Fruit fly (Drosophila melanogaster) whole organism, embryonic: Measurements from ENCODE around the gene eIF2Bepsilon.

Source experiments
- Ada2b ChIP-seq: fragments of 200-800 bp; sonication (Bioruptor generic); IDR thresholded peaks from 2 replicates; pipeline ENCODE4 v1.3.6; 2022; ENCODE audit warnings: missing biosample characterization, missing genetic modification characterization
- CG10543 ChIP-seq: fragments of 200-800 bp; sonication (Bioruptor generic); optimal IDR thresholded peaks from 3 replicates; lab custom pipeline; 2017; ENCODE audit warnings: missing biosample characterization, mild to moderate bottlenecking, missing genetic modification characterization, moderate library complexity
- CG10959 ChIP-seq: fragments of 200-800 bp; sonication (Bioruptor generic); IDR thresholded peaks from 2 replicates; pipeline ENCODE4 v1.3.6; 2022; ENCODE audit warnings: missing biosample characterization, missing genetic modification characterization
- CG12659 ChIP-seq: fragments of 200-800 bp; sonication (Bioruptor generic); optimal IDR thresholded peaks from 3 replicates; lab custom pipeline; 2017; ENCODE audit warnings: mild to moderate bottlenecking, missing biosample characterization, missing genetic modification reagents, missing genetic modification characterization
- CG16779 ChIP-seq: fragments of 200-800 bp; sonication (Bioruptor generic); IDR thresholded peaks from 2 replicates; pipeline ENCODE4 v1.3.6; 2022; ENCODE audit warnings: missing biosample characterization, missing genetic modification characterization
- CG17829 ChIP-seq: fragments of 200-800 bp; optimal IDR thresholded peaks from 2 replicates; lab custom pipeline; 2019; ENCODE audit warnings: missing biosample characterization, mild to moderate bottlenecking, missing genetic modification characterization, moderate library complexity
- CG30403 ChIP-seq: fragments of 200-800 bp; sonication (Bioruptor generic); optimal IDR thresholded peaks from 3 replicates; lab custom pipeline; 2016; ENCODE audit warnings: missing biosample characterization, missing genetic modification characterization
- CG3065 ChIP-seq: fragments of 200-800 bp; sonication (Bioruptor generic); optimal IDR thresholded peaks from 2 replicates; lab custom pipeline; 2016; ENCODE audit warnings: missing biosample characterization, missing genetic modification characterization
- CG32767 ChIP-seq: fragments of 200-800 bp; sonication (Bioruptor generic); IDR thresholded peaks from 2 replicates; pipeline ENCODE4 v1.3.6; 2022; ENCODE audit warnings: missing biosample characterization, missing genetic modification characterization
- CG33213 ChIP-seq: fragments of 200-800 bp; sonication (Bioruptor generic); optimal IDR thresholded peaks from 3 replicates; lab custom pipeline; 2016; ENCODE audit warnings: missing biosample characterization, missing genetic modification characterization
- CG4360 ChIP-seq: fragments of 200-800 bp; sonication (Bioruptor generic); IDR thresholded peaks from 2 replicates; pipeline ENCODE4 v1.3.6; 2022; ENCODE audit warnings: missing biosample characterization, missing genetic modification characterization
- CG6765 ChIP-seq: fragments of 200-800 bp; sonication (Bioruptor generic); optimal IDR thresholded peaks from 3 replicates; lab custom pipeline; 2017; ENCODE audit warnings: missing biosample characterization, mild to moderate bottlenecking, missing genetic modification characterization
- CG6813 ChIP-seq: fragments of 200-800 bp; sonication (Bioruptor generic); optimal IDR thresholded peaks from 2 replicates; lab custom pipeline; 2017; ENCODE audit warnings: missing biosample characterization, missing genetic modification characterization, mild to moderate bottlenecking, moderate library complexity, missing genetic modification reagents
- CG7357 ChIP-seq: fragments of 200-800 bp; sonication (Bioruptor generic); IDR thresholded peaks from 3 replicates; pipeline ENCODE4 v1.3.6; 2022; ENCODE audit warnings: missing biosample characterization, missing genetic modification characterization
- CG7839 ChIP-seq: fragments of 200-800 bp; sonication (Bioruptor generic); optimal IDR thresholded peaks from 3 replicates; lab custom pipeline; 2018; ENCODE audit warnings: missing biosample characterization, mild to moderate bottlenecking, missing genetic modification characterization, moderate library complexity
- CG8944 ChIP-seq: fragments of 200-800 bp; sonication (Bioruptor generic); optimal IDR thresholded peaks from 3 replicates; lab custom pipeline; 2016; ENCODE audit warnings: missing biosample characterization, missing genetic modification characterization
- CG9215 ChIP-seq: fragments of 200-800 bp; sonication (Bioruptor generic); IDR thresholded peaks from 2 replicates; pipeline ENCODE4 v1.3.6; 2022; ENCODE audit warnings: missing biosample characterization, missing genetic modification characterization
- D19B ChIP-seq: fragments of 200-800 bp; sonication (Bioruptor generic); optimal IDR thresholded peaks from 2 replicates; lab custom pipeline; 2017; ENCODE audit warnings: missing biosample characterization, mild to moderate bottlenecking, missing genetic modification characterization
- Dfd ChIP-seq, 2 experiments: fragments of >200 bp; optimal IDR thresholded peaks; 2 replicates each; lab custom pipeline; 2017; ENCODE audit warnings: missing biosample characterization in 2 of 2, missing genetic modification characterization in 2 of 2
- Dll ChIP-seq: fragments of 200-800 bp; sonication (Bioruptor generic); IDR thresholded peaks from 4 replicates; pipeline ENCODE4 v1.3.6; 2022; ENCODE audit warnings: missing biosample characterization, missing genetic modification characterization; ENCODE audit not compliant: partially characterized antibody
- Dp ChIP-seq: fragments of 200-800 bp; sonication (Bioruptor generic); optimal IDR thresholded peaks from 2 replicates; lab custom pipeline; 2018; ENCODE audit warnings: missing biosample characterization, mild to moderate bottlenecking, missing genetic modification characterization, moderate library complexity
- Ets65A ChIP-seq: fragments of 200-800 bp; sonication (Bioruptor generic); peaks from one replicate; lab custom pipeline; 2016; ENCODE audit warnings: missing biosample characterization, missing genetic modification characterization
- HLH54F ChIP-seq: fragments of 200-800 bp; sonication (Bioruptor generic); optimal IDR thresholded peaks from 3 replicates; lab custom pipeline; 2016; ENCODE audit warnings: missing biosample characterization, missing genetic modification characterization
- Hand ChIP-seq: fragments of 200-800 bp; sonication (Bioruptor generic); optimal IDR thresholded peaks from 2 replicates; lab custom pipeline; 2017; ENCODE audit warnings: mild to moderate bottlenecking, missing biosample characterization, missing genetic modification reagents, missing genetic modification characterization
- Hmr ChIP-seq: fragments of 200-800 bp; sonication (Bioruptor generic); optimal IDR thresholded peaks from 3 replicates; lab custom pipeline; 2017; ENCODE audit warnings: mild to moderate bottlenecking, missing biosample characterization, missing genetic modification reagents, missing genetic modification characterization
- Lim3 ChIP-seq: fragments of 200-800 bp; sonication (Bioruptor generic); IDR thresholded peaks from 2 replicates; pipeline ENCODE4 v1.3.6; 2022; ENCODE audit warnings: missing biosample characterization, missing genetic modification characterization
- Mad ChIP-seq: fragments of 200-800 bp; sonication (Bioruptor generic); optimal IDR thresholded peaks from 2 replicates; lab custom pipeline; 2016; ENCODE audit warnings: missing biosample characterization, missing genetic modification characterization
- Med ChIP-seq: fragments of 200-800 bp; sonication (Bioruptor generic); peaks from one replicate; lab custom pipeline; 2016; ENCODE audit warnings: missing biosample characterization, missing genetic modification characterization, mild to moderate bottlenecking, inconsistent platforms, moderate library complexity
- Meics ChIP-seq: fragments of 200-800 bp; sonication (Bioruptor generic); optimal IDR thresholded peaks from 2 replicates; lab custom pipeline; 2017; ENCODE audit warnings: missing biosample characterization, mild to moderate bottlenecking, missing genetic modification characterization
- Mes4 ChIP-seq: fragments of 200-800 bp; sonication (Bioruptor generic); optimal IDR thresholded peaks from 2 replicates; lab custom pipeline; 2016; ENCODE audit warnings: missing biosample characterization, missing genetic modification characterization
- Mrtf ChIP-seq: fragments of 200-800 bp; sonication (Bioruptor generic); IDR thresholded peaks from 3 replicates; pipeline ENCODE4 v1.3.6; 2022; ENCODE audit warnings: missing biosample characterization, missing genetic modification characterization
- Sin3A ChIP-seq: fragments of >200 bp; optimal IDR thresholded peaks from 2 replicates; lab custom pipeline; 2018
- Sox102F ChIP-seq: fragments of 200-800 bp; sonication (Bioruptor generic); optimal IDR thresholded peaks from 2 replicates; lab custom pipeline; 2018; ENCODE audit warnings: missing biosample characterization, mild to moderate bottlenecking, missing genetic modification characterization, moderate library complexity
- Sry-δ ChIP-seq: fragments of 200-800 bp; sonication (Bioruptor generic); optimal IDR thresholded peaks from 2 replicates; lab custom pipeline; 2016; ENCODE audit warnings: missing biosample characterization, missing genetic modification characterization
- YL-1 ChIP-seq: fragments of 200-800 bp; sonication (Bioruptor generic); optimal IDR thresholded peaks from 3 replicates; lab custom pipeline; 2017; ENCODE audit warnings: missing biosample characterization, mild to moderate bottlenecking, missing genetic modification characterization
- br ChIP-seq: fragments of >200 bp; optimal IDR thresholded peaks from 2 replicates; lab custom pipeline; 2017
- cas ChIP-seq: fragments of 200-800 bp; sonication (Bioruptor generic); IDR thresholded peaks from 2 replicates; pipeline ENCODE4 v1.3.6; 2022; ENCODE audit warnings: missing biosample characterization, missing genetic modification characterization
- chif ChIP-seq, 2 experiments: fragments of 200-800 bp; sonication (Bioruptor generic); optimal IDR thresholded peaks; 3 replicates each; lab custom pipeline; 2016; ENCODE audit warnings: missing biosample characterization in 2 of 2, missing genetic modification characterization in 2 of 2
- chm ChIP-seq: fragments of 200-800 bp; sonication (Bioruptor generic); IDR thresholded peaks from 2 replicates; pipeline ENCODE4 v1.3.6; 2022; ENCODE audit warnings: missing biosample characterization, missing genetic modification characterization
- ci ChIP-seq: fragments of 200-800 bp; sonication (Bioruptor generic); IDR thresholded peaks from 3 replicates; pipeline ENCODE4 v1.3.6; 2022; ENCODE audit warnings: missing biosample characterization, missing genetic modification characterization
- fd64A ChIP-seq: fragments of 200-800 bp; sonication (Bioruptor generic); optimal IDR thresholded peaks from 3 replicates; lab custom pipeline; 2018; ENCODE audit warnings: missing biosample characterization, mild to moderate bottlenecking, missing genetic modification characterization
- fu2 ChIP-seq: fragments of 200-800 bp; sonication (Bioruptor generic); optimal IDR thresholded peaks from 2 replicates; lab custom pipeline; 2016; ENCODE audit warnings: missing biosample characterization, missing genetic modification characterization
- kni ChIP-seq: fragments of 200-800 bp; sonication (Bioruptor generic); optimal IDR thresholded peaks from 3 replicates; lab custom pipeline; 2017; ENCODE audit warnings: mild to moderate bottlenecking, missing biosample characterization, missing genetic modification reagents, missing genetic modification characterization
- lmd ChIP-seq: fragments of 200-800 bp; sonication (Bioruptor generic); IDR thresholded peaks from 2 replicates; pipeline ENCODE4 v1.3.6; 2022; ENCODE audit warnings: missing biosample characterization, missing genetic modification characterization
- mld ChIP-seq: fragments of 200-800 bp; sonication (Bioruptor generic); IDR thresholded peaks from 3 replicates; pipeline ENCODE4 v1.3.6; 2022; ENCODE audit warnings: missing biosample characterization, missing genetic modification characterization; ENCODE audit not compliant: partially characterized antibody
- pho ChIP-seq: fragments of 200-800 bp; sonication (Bioruptor generic); optimal IDR thresholded peaks from 2 replicates; lab custom pipeline; 2016; ENCODE audit warnings: missing biosample characterization, missing genetic modification characterization
- schlank ChIP-seq: fragments of 200-800 bp; sonication (Bioruptor generic); optimal IDR thresholded peaks from 2 replicates; lab custom pipeline; 2018; ENCODE audit warnings: missing biosample characterization, mild to moderate bottlenecking, missing genetic modification characterization
- seq ChIP-seq: fragments of 200-800 bp; sonication (Bioruptor generic); IDR thresholded peaks from 2 replicates; pipeline ENCODE4 v1.3.6; 2022; ENCODE audit warnings: missing biosample characterization, missing genetic modification characterization
- slbo ChIP-seq: fragments of 200-800 bp; sonication (Bioruptor generic); IDR thresholded peaks from 2 replicates; pipeline ENCODE4 v1.3.6; 2022; ENCODE audit warnings: missing biosample characterization, missing genetic modification characterization
- trem ChIP-seq: fragments of 200-800 bp; optimal IDR thresholded peaks from 3 replicates; lab custom pipeline; 2019; ENCODE audit warnings: missing biosample characterization, mild to moderate bottlenecking, missing genetic modification characterization, moderate library complexity
- ttk ChIP-seq: fragments of 200-800 bp; sonication (Bioruptor generic); IDR thresholded peaks from 2 replicates; pipeline ENCODE4 v2.1.2; 2022; ENCODE audit warnings: missing biosample characterization, missing genetic modification characterization
- zfh2 ChIP-seq: fragments of 200-800 bp; sonication (Bioruptor generic); optimal IDR thresholded peaks from 2 replicates; lab custom pipeline; 2016; ENCODE audit warnings: missing biosample characterization, missing genetic modification characterization

Gene eIF2Bepsilon

dm6 chrX:1900123-1900818 lies 22.4 kb downstream of the eIF2Bepsilon start, which contains the start of gene arm (continued):
- TF ChIP-seq seq (GFP tag; lab: Robert Waterston, UW) (no peak), D19B (GFP tag; lab: Kevin White, UChicago) (no peak), kni (no peak), lmd (GFP tag; lab: Robert Waterston, UW) (no peak), Meics (GFP tag; lab: Kevin White, UChicago) (no peak), Sox102F (GFP tag; lab: Kevin White, UChicago) (no peak), schlank (tag; lab: Kevin White, UChicago) (no peak), Sry-δ (peak; percentile 77), slbo (GFP tag; lab: Robert Waterston, UW) (no peak; the same call in 1 of the 2 replicates), CG7839 (tag; lab: Kevin White, UChicago) (no peak), Sin3A (lab: Kevin White, UChicago) (no peak), CG17829 (no peak), Mes4 (GFP tag; lab: Kevin White, UChicago) (no peak), Hmr (no peak), Dp (peak; percentile 82), fu2 (GFP tag; lab: Kevin White, UChicago) (no peak), Mad (GFP tag; lab: Kevin White, UChicago) (no peak), CG6765 (GFP tag; lab: Kevin White, UChicago) (no peak), CG32767 (GFP tag; lab: Robert Waterston, UW) (0 out of 2 replicates have a peak, but pooled peaks have one; percentile 9), Med (GFP tag; lab: Kevin White, UChicago) (peak; percentile 20), mld (GFP tag; lab: Robert Waterston, UW) (no peak), CG3065 (GFP tag; lab: Kevin White, UChicago) (no peak), trem (tag; lab: Kevin White, UChicago) (peak; percentile 98), ci (GFP tag; lab: Robert Waterston, UW) (no peak), pho (GFP tag; lab: Kevin White, UChicago) (no peak), YL-1 (GFP tag; lab: Kevin White, UChicago) (no peak), CG8944 (no peak), Ada2b (GFP tag; lab: Robert Waterston, UW) (no peak), Lim3 (GFP tag; lab: Robert Waterston, UW) (no peak), fd64A (GFP tag; lab: Kevin White, UChicago) (no peak), Ets65A (GFP tag; lab: Kevin White, UChicago) (peak; percentile 53), ttk (GFP tag; lab: Robert Waterston, UW) (no peak), chif (GFP tag; optimal IDR thresholded peaks at IDR 0.05; lab: Kevin White, UChicago) (no peak), CG12659 (peak; percentile 6), cas (GFP tag; lab: Robert Waterston, UW) (no peak), CG7357 (GFP tag; lab: Robert Waterston, UW) (no peak), CG33213 (GFP tag; lab: Kevin White, UChicago) (no peak), HLH54F (no peak), zfh2 (GFP tag; lab: Kevin White, UChicago) (peak; percentile 2), chm (GFP tag; lab: Robert Waterston, UW) (no peak), CG6813 (GFP tag; lab: Kevin White, UChicago) (no peak), Dll (GFP tag; lab: Robert Waterston, UW) (0 out of 4 replicates have a peak, but pooled peaks have one; percentile 35), br (lab: Kevin White, UChicago) (no peak), Mrtf (GFP tag; lab: Robert Waterston, UW) (no peak), CG16779 (GFP tag; lab: Robert Waterston, UW) (no peak), Hand (GFP tag; lab: Kevin White, UChicago) (no peak), CG9215 (GFP tag; lab: Robert Waterston, UW) (no peak), CG10959 (GFP tag; lab: Robert Waterston, UW) (no peak), CG10543 (GFP tag; lab: Kevin White, UChicago) (no peak), CG30403 (GFP tag; lab: Kevin White, UChicago) (peak; percentile 21), CG4360 (GFP tag; lab: Robert Waterston, UW) (no peak), Dfd (GFP tag; optimal IDR thresholded peaks at IDR 0.05; lab: Kevin White, UChicago) (no peak)
